Fruit fly (Drosophila melanogaster) whole organism, embryonic: ENCODE results near the gene Scamp.

Experiments used
- Atf6 ChIP-seq: fragments of 200-800 bp; sonication (Bioruptor generic); IDR thresholded peaks from 2 replicates; pipeline ENCODE4 v1.3.6; 2022; ENCODE audit warnings: missing biosample characterization, missing genetic modification characterization
- Bgb ChIP-seq: fragments of 200-800 bp; sonication (Bioruptor generic); IDR thresholded peaks from 2 replicates; pipeline ENCODE4 v1.3.6; 2022; ENCODE audit warnings: missing biosample characterization, missing genetic modification characterization; ENCODE audit not compliant: partially characterized antibody
- CG10543 ChIP-seq: fragments of 200-800 bp; sonication (Bioruptor generic); optimal IDR thresholded peaks from 3 replicates; lab custom pipeline; 2017; ENCODE audit warnings: missing biosample characterization, mild to moderate bottlenecking, missing genetic modification characterization, moderate library complexity
- CG12155 ChIP-seq: fragments of 200-800 bp; sonication (Bioruptor generic); optimal IDR thresholded peaks from 3 replicates; lab custom pipeline; 2016; ENCODE audit warnings: missing biosample characterization, missing genetic modification characterization
- CG13287 ChIP-seq: fragments of 200-800 bp; sonication (Bioruptor generic); IDR thresholded peaks from 2 replicates; pipeline ENCODE4 v1.3.6; 2022; ENCODE audit warnings: missing biosample characterization, missing genetic modification characterization; ENCODE audit not compliant: partially characterized antibody
- CG16813 ChIP-seq: fragments of 200-800 bp; sonication (Bioruptor generic); IDR thresholded peaks from 3 replicates; pipeline ENCODE4 v1.3.6; 2022; ENCODE audit warnings: missing biosample characterization, missing genetic modification characterization; ENCODE audit not compliant: partially characterized antibody
- CG1792 ChIP-seq: fragments of 200-800 bp; sonication (Bioruptor generic); optimal IDR thresholded peaks from 2 replicates; lab custom pipeline; 2016; ENCODE audit warnings: missing biosample characterization, missing genetic modification characterization
- CG18011 ChIP-seq: fragments of 200-800 bp; sonication (Bioruptor generic); optimal IDR thresholded peaks from 2 replicates; lab custom pipeline; 2017; ENCODE audit warnings: missing biosample characterization, missing genetic modification characterization, mild to moderate bottlenecking, moderate library complexity, missing genotype
- CG2116 ChIP-seq: fragments of 200-800 bp; sonication (Bioruptor generic); optimal IDR thresholded peaks from 3 replicates; lab custom pipeline; 2018; ENCODE audit warnings: missing biosample characterization, mild to moderate bottlenecking, missing genetic modification characterization
- CG32767 ChIP-seq: fragments of 200-800 bp; sonication (Bioruptor generic); IDR thresholded peaks from 2 replicates; pipeline ENCODE4 v1.3.6; 2022; ENCODE audit warnings: missing biosample characterization, missing genetic modification characterization
- CG33213 ChIP-seq: fragments of 200-800 bp; sonication (Bioruptor generic); optimal IDR thresholded peaks from 3 replicates; lab custom pipeline; 2016; ENCODE audit warnings: missing biosample characterization, missing genetic modification characterization
- CG34224 ChIP-seq: fragments of 200-800 bp; sonication (Bioruptor generic); IDR thresholded peaks from 3 replicates; pipeline ENCODE4 v1.3.6; 2022; ENCODE audit warnings: missing biosample characterization, missing genetic modification characterization; ENCODE audit not compliant: partially characterized antibody
- CG42726 ChIP-seq: fragments of 200-800 bp; sonication (Bioruptor generic); IDR thresholded peaks from 2 replicates; pipeline ENCODE4 v1.3.6; 2022; ENCODE audit warnings: missing biosample characterization, missing genetic modification characterization; ENCODE audit not compliant: partially characterized antibody
- CG6791 ChIP-seq: fragments of 200-800 bp; sonication (Bioruptor generic); IDR thresholded peaks from 3 replicates; pipeline ENCODE4 v1.3.6; 2022; ENCODE audit warnings: missing biosample characterization, missing genetic modification characterization; ENCODE audit not compliant: partially characterized antibody
- CG7963 ChIP-seq: fragments of 200-800 bp; sonication (Bioruptor generic); IDR thresholded peaks from 3 replicates; pipeline ENCODE4 v1.3.6; 2022; ENCODE audit warnings: missing biosample characterization, missing genetic modification characterization; ENCODE audit not compliant: partially characterized antibody
- CG8290 ChIP-seq, 3 experiments: fragments of 200-800 bp; sonication (Bioruptor generic); optimal IDR thresholded peaks; 2 replicates each; lab custom pipeline; 2016 to 2019; ENCODE audit warnings: missing biosample characterization in 3 of 3, missing genetic modification characterization in 3 of 3, mild to moderate bottlenecking in 2 of 3, moderate library complexity in 1 of 3
- Dll ChIP-seq: fragments of 200-800 bp; sonication (Bioruptor generic); IDR thresholded peaks from 4 replicates; pipeline ENCODE4 v1.3.6; 2022; ENCODE audit warnings: missing biosample characterization, missing genetic modification characterization; ENCODE audit not compliant: partially characterized antibody
- Dref ChIP-seq: fragments of 200-800 bp; sonication (Bioruptor generic); IDR thresholded peaks from 2 replicates; pipeline ENCODE4 v1.3.6; 2022; ENCODE audit warnings: missing biosample characterization, missing genetic modification characterization
- HLH4C ChIP-seq: fragments of 200-800 bp; sonication (Bioruptor generic); IDR thresholded peaks from 3 replicates; pipeline ENCODE4 v1.3.6; 2022; ENCODE audit warnings: missing biosample characterization, missing genetic modification characterization; ENCODE audit not compliant: partially characterized antibody
- Jarid2 ChIP-seq: fragments of 200-800 bp; sonication (Bioruptor generic); optimal IDR thresholded peaks from 3 replicates; lab custom pipeline; 2017; ENCODE audit warnings: mild to moderate bottlenecking, missing biosample characterization, missing genetic modification reagents, missing genetic modification characterization
- Med ChIP-seq: fragments of 200-800 bp; sonication (Bioruptor generic); peaks from one replicate; lab custom pipeline; 2016; ENCODE audit warnings: missing biosample characterization, missing genetic modification characterization, mild to moderate bottlenecking, inconsistent platforms, moderate library complexity
- Neu2 ChIP-seq: fragments of 200-800 bp; sonication (Bioruptor generic); optimal IDR thresholded peaks from 3 replicates; lab custom pipeline; 2016; ENCODE audit warnings: missing biosample characterization, missing genetic modification characterization, borderline replicate concordance
- Opbp ChIP-seq: fragments of 200-800 bp; sonication (Bioruptor generic); IDR thresholded peaks from 3 replicates; pipeline ENCODE4 v1.3.6; 2022; ENCODE audit warnings: missing biosample characterization, missing genetic modification characterization; ENCODE audit not compliant: partially characterized antibody
- Scr ChIP-seq: fragments of 200-800 bp; sonication (Bioruptor generic); IDR thresholded peaks from 2 replicates; pipeline ENCODE4 v1.3.6; 2022; ENCODE audit warnings: missing biosample characterization, missing genetic modification characterization; ENCODE audit not compliant: partially characterized antibody
- Sry-δ ChIP-seq: fragments of 200-800 bp; sonication (Bioruptor generic); optimal IDR thresholded peaks from 2 replicates; lab custom pipeline; 2016; ENCODE audit warnings: missing biosample characterization, missing genetic modification characterization
- Trl ChIP-seq, 3 experiments: fragments of >200 bp in 2 of 3; fragments of 200-800 bp in 1 of 3; sonication (Bioruptor generic) in 1 of 3; optimal IDR thresholded peaks; 2 replicates in 1 of 3; 3 replicates in 2 of 3; lab custom pipeline; 2016 to 2017; ENCODE audit warnings: missing biosample characterization in 1 of 3, missing genetic modification characterization in 1 of 3
- Xrp1 ChIP-seq: fragments of 200-800 bp; sonication (Bioruptor generic); IDR thresholded peaks from 2 replicates; pipeline ENCODE4 v1.3.6; 2022; ENCODE audit warnings: missing biosample characterization, missing genetic modification characterization
- YL-1 ChIP-seq: fragments of 200-800 bp; sonication (Bioruptor generic); optimal IDR thresholded peaks from 3 replicates; lab custom pipeline; 2017; ENCODE audit warnings: missing biosample characterization, mild to moderate bottlenecking, missing genetic modification characterization
- ash1 ChIP-seq: fragments of 200-800 bp; sonication (Bioruptor generic); optimal IDR thresholded peaks from 2 replicates; lab custom pipeline; 2018; ENCODE audit warnings: missing biosample characterization, mild to moderate bottlenecking, missing genetic modification characterization
- chinmo ChIP-seq: fragments of 200-800 bp; sonication (Bioruptor generic); IDR thresholded peaks from 4 replicates; pipeline ENCODE4 v1.3.6; 2022; ENCODE audit warnings: missing biosample characterization, missing genetic modification characterization; ENCODE audit not compliant: partially characterized antibody
- crol ChIP-seq: fragments of 200-800 bp; sonication (Bioruptor generic); IDR thresholded peaks from 2 replicates; pipeline ENCODE4 v1.3.6; 2022; ENCODE audit warnings: missing biosample characterization, missing genetic modification characterization
- dysf ChIP-seq: fragments of 200-800 bp; sonication (Bioruptor generic); IDR thresholded peaks from 3 replicates; pipeline ENCODE4 v1.3.6; 2022; ENCODE audit warnings: missing biosample characterization, missing genetic modification characterization
- hb ChIP-seq: fragments of 200-800 bp; sonication (Bioruptor generic); IDR thresholded peaks from 3 replicates; pipeline ENCODE4 v1.3.6; 2022; ENCODE audit warnings: missing biosample characterization, missing genetic modification characterization; ENCODE audit not compliant: partially characterized antibody
- inv ChIP-seq: fragments of 200-800 bp; sonication (Bioruptor generic); IDR thresholded peaks from 2 replicates; pipeline ENCODE4 v1.3.6; 2022; ENCODE audit warnings: missing biosample characterization, missing genetic modification characterization; ENCODE audit not compliant: partially characterized antibody
- mam ChIP-seq: fragments of 200-800 bp; sonication (Bioruptor generic); optimal IDR thresholded peaks from 3 replicates; lab custom pipeline; 2016; ENCODE audit warnings: missing biosample characterization, missing genetic modification characterization
- peb ChIP-seq: fragments of 200-800 bp; sonication (Bioruptor generic); IDR thresholded peaks from 2 replicates; pipeline ENCODE4 v1.3.6; 2022; ENCODE audit warnings: missing biosample characterization, missing genetic modification characterization
- pzg ChIP-seq: fragments of 200-800 bp; sonication (Bioruptor generic); optimal IDR thresholded peaks from 3 replicates; lab custom pipeline; 2018; ENCODE audit warnings: missing biosample characterization, mild to moderate bottlenecking, missing genetic modification characterization, moderate library complexity
- stc ChIP-seq: fragments of 200-800 bp; sonication (Bioruptor generic); IDR thresholded peaks from 2 replicates; pipeline ENCODE4 v1.3.6; 2022; ENCODE audit warnings: missing biosample characterization, missing genetic modification characterization
- stwl ChIP-seq: fragments of 200-800 bp; sonication (Bioruptor generic); optimal IDR thresholded peaks from 3 replicates; lab custom pipeline; 2018; ENCODE audit warnings: missing biosample characterization, mild to moderate bottlenecking, missing genetic modification characterization, moderate library complexity
- tna ChIP-seq: fragments of 200-800 bp; sonication (Bioruptor generic); IDR thresholded peaks from 2 replicates; pipeline ENCODE4 v1.3.6; 2022; ENCODE audit warnings: missing biosample characterization, missing genetic modification characterization; ENCODE audit not compliant: partially characterized antibody
- unc-4 ChIP-seq: fragments of 200-800 bp; sonication (Bioruptor generic); IDR thresholded peaks from 2 replicates; pipeline ENCODE4 v1.3.6; 2022; ENCODE audit warnings: missing biosample characterization, missing genetic modification characterization; ENCODE audit not compliant: partially characterized antibody
- vvl ChIP-seq: fragments of 200-800 bp; sonication (Bioruptor generic); IDR thresholded peaks from 2 replicates; pipeline ENCODE4 v1.3.6; 2022; ENCODE audit warnings: missing biosample characterization, missing genetic modification characterization
- zen2 ChIP-seq: fragments of 200-800 bp; sonication (Bioruptor generic); IDR thresholded peaks from 3 replicates; pipeline ENCODE4 v1.3.6; 2022; ENCODE audit warnings: missing biosample characterization, missing genetic modification characterization; ENCODE audit not compliant: partially characterized antibody
- zfh2 ChIP-seq: fragments of 200-800 bp; sonication (Bioruptor generic); optimal IDR thresholded peaks from 2 replicates; lab custom pipeline; 2016; ENCODE audit warnings: missing biosample characterization, missing genetic modification characterization

The Scamp gene

DNA sequence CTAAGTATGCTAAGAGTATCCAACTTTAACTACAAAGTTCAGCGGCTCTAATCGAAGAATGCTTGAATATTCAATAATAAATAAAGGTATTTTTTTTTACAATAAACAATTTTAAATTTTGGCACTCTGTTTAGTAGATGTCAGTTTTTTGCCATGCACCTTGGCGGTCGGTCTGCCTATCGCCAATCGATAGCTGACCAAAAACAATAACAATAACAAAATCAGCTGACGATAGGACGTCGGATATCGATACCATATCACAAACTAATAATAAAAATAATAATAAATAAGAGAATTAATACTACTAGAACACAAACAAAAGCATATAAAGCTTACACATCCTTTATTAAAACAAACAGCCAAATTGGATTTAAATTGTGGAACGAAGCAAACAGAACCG, 37.0 kb upstream of the Scamp start, which contains the start of gene Gmap (continued):
- TF ChIP-seq Atf6 (GFP tag; lab: Robert Waterston, UW) (no peak), peb (GFP tag; lab: Robert Waterston, UW) (no peak), zfh2 (GFP tag; lab: Kevin White, UChicago) (no peak), mam (GFP tag; lab: Kevin White, UChicago) (no peak), CG13287 (peak; percentile 81), zen2 (GFP tag; lab: Robert Waterston, UW) (peak; percentile 78), CG32767 (GFP tag; lab: Robert Waterston, UW) (no peak), vvl (GFP tag; lab: Robert Waterston, UW) (no peak), Xrp1 (GFP tag; lab: Robert Waterston, UW) (no peak), crol (GFP tag; lab: Robert Waterston, UW) (no peak), YL-1 (GFP tag; lab: Kevin White, UChicago) (peak; percentile 39), Dref (GFP tag; lab: Robert Waterston, UW) (peak; percentile 95), CG33213 (GFP tag; lab: Kevin White, UChicago) (no peak), CG10543 (GFP tag; lab: Kevin White, UChicago) (no peak), stc (GFP tag; lab: Robert Waterston, UW) (no peak)

DNA sequence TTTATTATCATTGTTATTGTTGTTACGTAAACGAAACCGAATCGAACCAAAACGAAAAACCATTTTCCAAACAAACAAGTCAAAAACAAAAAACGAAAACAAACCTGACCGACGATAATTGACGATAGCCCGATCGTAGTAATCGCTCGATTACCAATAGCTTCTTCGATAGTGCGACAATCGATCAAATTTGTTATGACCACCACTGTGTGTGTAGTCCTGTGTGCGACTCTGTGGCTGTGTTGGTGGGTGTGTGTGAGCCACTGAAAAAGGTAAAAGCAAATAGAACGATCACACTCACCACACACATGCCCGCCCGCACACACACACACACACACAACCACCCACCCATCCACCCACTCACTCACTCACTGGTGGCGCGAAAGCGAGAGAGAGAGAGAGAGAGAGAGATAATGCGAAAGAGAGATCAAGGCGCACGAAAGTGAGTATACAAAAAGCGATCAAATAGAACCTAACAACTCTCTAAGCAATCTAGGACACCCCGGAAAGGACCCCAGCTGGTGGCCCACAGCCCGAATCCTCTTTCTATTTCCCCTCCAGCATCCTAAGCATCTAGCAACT, 34.9 kb upstream of the Scamp start:
- TF ChIP-seq CG2116 (GFP tag; lab: Kevin White, UChicago) (peak; percentile 59), Jarid2 (no peak), Sry-δ (GFP tag; lab: Kevin White, UChicago) (peak; percentile 53), CG13287 (peak; percentile 51), inv (GFP tag; lab: Robert Waterston, UW) (0 out of 2 replicates have a peak, but pooled peaks have one; percentile 14), stwl (tag; lab: Kevin White, UChicago) (peak; percentile 56), CG8290 (GFP tag; optimal IDR thresholded peaks at IDR 0.05; lab: Kevin White, UChicago) (peak; percentile 38), CG8290 (tag; optimal IDR thresholded peaks at IDR 0.05; lab: Kevin White, UChicago) (peak; percentile 20 to 46), Dll (peak; percentile 56; the same call in 2 of the 4 replicates), CG18011 (peak; percentile 3), CG12155 (GFP tag; lab: Kevin White, UChicago) (no peak), CG34224 (GFP tag; lab: Robert Waterston, UW) (peak; percentile 62; the same call in 2 of the 3 replicates), Bgb (GFP tag; lab: Robert Waterston, UW) (peak; percentile 49), Trl (optimal IDR thresholded peaks at IDR 0.05; lab: Kevin White, UChicago) (peak; percentile 33 to 71), Trl (GFP tag; optimal IDR thresholded peaks at IDR 0.05; lab: Kevin White, UChicago) (no peak), dysf (GFP tag; lab: Robert Waterston, UW) (no peak), tna (peak; percentile 59; the same call in 1 of the 2 replicates), hb (GFP tag; lab: Robert Waterston, UW) (peak; percentile 64; the same call in 1 of the 3 replicates), ash1 (GFP tag; lab: Kevin White, UChicago) (no peak), HLH4C (GFP tag; lab: Robert Waterston, UW) (peak; percentile 74), pzg (GFP tag; lab: Kevin White, UChicago) (peak; percentile 10), Neu2 (GFP tag; lab: Kevin White, UChicago) (peak; percentile 98), CG7963 (GFP tag; lab: Robert Waterston, UW) (peak; percentile 74), unc-4 (0 out of 2 replicates have a peak, but pooled peaks have one; percentile 40), Dref (GFP tag; lab: Robert Waterston, UW) (peak; percentile 65), CG42726 (GFP tag; lab: Robert Waterston, UW) (peak; percentile 25; the same call in 1 of the 2 replicates), Opbp (peak; percentile 70; the same call in 2 of the 3 replicates), Med (GFP tag; lab: Kevin White, UChicago) (peak; percentile 9), Scr (GFP tag; lab: Robert Waterston, UW) (peak; percentile 66), CG1792 (no peak), CG6791 (GFP tag; lab: Robert Waterston, UW) (peak; percentile 70; the same call in 1 of the 3 replicates), CG16813 (GFP tag; lab: Robert Waterston, UW) (peak; percentile 71), chinmo (GFP tag; lab: Robert Waterston, UW) (0 out of 4 replicates have a peak, but pooled peaks have one; percentile 18)
